Fruit fly (Drosophila melanogaster) whole organism: ENCODE data around the gene Dip-B.

Experiments
- CG8478 ChIP-seq: fragments of >200 bp; optimal IDR thresholded peaks from 2 replicates; lab custom pipeline; 2018; ENCODE audit warnings: inconsistent platforms
- Dll ChIP-seq: fragments of >200 bp; optimal IDR thresholded peaks from 2 replicates; lab custom pipeline; 2017
- EcR ChIP-seq, 2 experiments: fragments of >200 bp; optimal IDR thresholded peaks; 2 replicates each; lab custom pipeline; 2017; ENCODE audit warnings: missing biosample characterization in 2 of 2, missing genetic modification characterization in 2 of 2, missing genetic modification reagents in 2 of 2
- pan ChIP-seq: fragments of >200 bp; optimal IDR thresholded peaks from 2 replicates; lab custom pipeline; 2017
- psq ChIP-seq: fragments of >200 bp; optimal IDR thresholded peaks from 2 replicates; lab custom pipeline; 2017
- usp ChIP-seq: fragments of >200 bp; optimal IDR thresholded peaks from 2 replicates; lab custom pipeline; 2017; ENCODE audit warnings: missing biosample characterization, missing genetic modification characterization, mixed read lengths

Gene Dip-B

dm6 chr3R:13783397-13783796 lies 1.3 kb downstream of the Dip-B start:
- no peak for TF ChIP-seq psq (lab: Kevin White, UChicago)
- TF ChIP-seq pan (lab: Kevin White, UChicago): no peak
- no peak for TF ChIP-seq usp (GFP tag; lab: Kevin White, UChicago)
- TF ChIP-seq EcR (GFP tag; optimal IDR thresholded peaks at IDR 0.05; lab: Kevin White, UChicago): no peak
- no peak for TF ChIP-seq CG8478 (lab: Kevin White, UChicago)
- no peak for TF ChIP-seq Dll (lab: Kevin White, UChicago)

dm6 chr3R:13785895-13786294 lies 3.8 kb downstream of the Dip-B start:
- TF ChIP-seq CG8478 (lab: Kevin White, UChicago) (no peak), Dll (lab: Kevin White, UChicago) (peak; percentile 38)

- TF ChIP-seq usp (GFP tag; lab: Kevin White, UChicago): no peak
- no peak for TF ChIP-seq pan (lab: Kevin White, UChicago)
- no peak for TF ChIP-seq CG8478 (lab: Kevin White, UChicago)
- no peak for TF ChIP-seq psq (lab: Kevin White, UChicago)
- TF ChIP-seq EcR (GFP tag; optimal IDR thresholded peaks at IDR 0.05; lab: Kevin White, UChicago): no peak
- TF ChIP-seq Dll (lab: Kevin White, UChicago): no peak
These were observed 6.1 kb downstream of the Dip-B start for dm6 chr3R:13788224-13788623.

- TF ChIP-seq EcR (GFP tag; optimal IDR thresholded peaks at IDR 0.05; lab: Kevin White, UChicago) (no peak), CG8478 (lab: Kevin White, UChicago) (no peak), usp (GFP tag; lab: Kevin White, UChicago) (no peak), pan (lab: Kevin White, UChicago) (no peak), psq (lab: Kevin White, UChicago) (no peak), Dll (lab: Kevin White, UChicago) (no peak)
These were observed 6.6 kb downstream of the Dip-B start for dm6 chr3R:13788672-13789071.

dm6 chr3R:13789617-13790277 lies 7.7 kb downstream of the Dip-B start:
- TF ChIP-seq psq (lab: Kevin White, UChicago) (no peak), EcR (GFP tag; optimal IDR thresholded peaks at IDR 0.05; lab: Kevin White, UChicago) (peak; percentile 88 to 98)

dm6 chr3R:13790820-13791219 lies 8.7 kb downstream of the Dip-B start:
- TF ChIP-seq EcR (GFP tag; optimal IDR thresholded peaks at IDR 0.05; lab: Kevin White, UChicago) (peak; percentile 50 to 56), Dll (lab: Kevin White, UChicago) (no peak)

- TF ChIP-seq EcR (GFP tag; optimal IDR thresholded peaks at IDR 0.05; lab: Kevin White, UChicago): peak in 1 of 2 experiments; percentile 60
- TF ChIP-seq psq (lab: Kevin White, UChicago): no peak
These were observed 11.3 kb downstream of the Dip-B start for dm6 chr3R:13793105-13793978.

dm6 chr3R:13793979-13794665 lies 12.0 kb downstream of the Dip-B start:
- TF ChIP-seq usp (GFP tag; lab: Kevin White, UChicago) (no peak), Dll (lab: Kevin White, UChicago) (no peak), psq (lab: Kevin White, UChicago) (no peak), CG8478 (lab: Kevin White, UChicago) (no peak), EcR (GFP tag; optimal IDR thresholded peaks at IDR 0.05; lab: Kevin White, UChicago) (no peak), pan (lab: Kevin White, UChicago) (no peak)

dm6 chr3R:13794666-13795055 lies 12.6 kb downstream of the Dip-B start:
- TF ChIP-seq CG8478 (lab: Kevin White, UChicago) (peak; percentile 84), Dll (lab: Kevin White, UChicago) (peak; percentile 50), pan (lab: Kevin White, UChicago) (no peak), EcR (GFP tag; optimal IDR thresholded peaks at IDR 0.05; lab: Kevin White, UChicago) (peak in 1 of 2 experiments; percentile 80), psq (lab: Kevin White, UChicago) (no peak)

dm6 chr3R:13796071-13796470 lies 14.0 kb downstream of the Dip-B start:
- TF ChIP-seq pan (lab: Kevin White, UChicago) (no peak), EcR (GFP tag; optimal IDR thresholded peaks at IDR 0.05; lab: Kevin White, UChicago) (no peak), CG8478 (lab: Kevin White, UChicago) (no peak), Dll (lab: Kevin White, UChicago) (no peak), usp (GFP tag; lab: Kevin White, UChicago) (no peak), psq (lab: Kevin White, UChicago) (no peak)

- TF ChIP-seq EcR (GFP tag; optimal IDR thresholded peaks at IDR 0.05; lab: Kevin White, UChicago) (peak; percentile 89 to 99), Dll (lab: Kevin White, UChicago) (peak; percentile 36), usp (GFP tag; lab: Kevin White, UChicago) (no peak)
These were observed 14.6 kb downstream of the Dip-B start for dm6 chr3R:13796607-13797246.
